Fruit fly (Drosophila melanogaster) whole organism, wandering third instar larva: ENCODE results near the gene CG9727.

Experiments used
- Abd-B ChIP-seq: fragments of >200 bp; optimal IDR thresholded peaks from 2 replicates; lab custom pipeline; 2017; ENCODE audit warnings: missing biosample characterization, missing genetic modification characterization
- CG32264 ChIP-seq: fragments of 200-800 bp; sonication (Bioruptor generic); optimal IDR thresholded peaks from 2 replicates; lab custom pipeline; 2016; ENCODE audit warnings: missing biosample characterization, missing genetic modification characterization
- CG9705 ChIP-seq: fragments of 200-800 bp; sonication (Bioruptor generic); optimal IDR thresholded peaks from 2 replicates; lab custom pipeline; 2018; ENCODE audit warnings: missing biosample characterization, mild to moderate bottlenecking, missing genetic modification characterization
- CrebA ChIP-seq: fragments of 200-800 bp; sonication (Bioruptor generic); optimal IDR thresholded peaks from 2 replicates; lab custom pipeline; 2016; ENCODE audit warnings: missing biosample characterization, mild to moderate bottlenecking, missing genetic modification characterization, borderline replicate concordance
- Dfd ChIP-seq: fragments of >200 bp; optimal IDR thresholded peaks from 2 replicates; lab custom pipeline; 2017; ENCODE audit warnings: missing biosample characterization, missing genetic modification characterization
- Dif ChIP-seq: fragments of 200-275, 200-300 bp; sonication (Bioruptor generic); optimal IDR thresholded peaks from 2 replicates; lab custom pipeline; 2018; ENCODE audit warnings: missing biosample characterization, missing genetic modification characterization; ENCODE audit not compliant: partially characterized antibody
- GATAd ChIP-seq: sonication (Bioruptor generic); optimal IDR thresholded peaks from 2 replicates; lab custom pipeline; 2016; ENCODE audit warnings: missing biosample characterization, missing genetic modification characterization
- HLH106 ChIP-seq: fragments of 200-800 bp; optimal IDR thresholded peaks from 3 replicates; lab custom pipeline; 2019; ENCODE audit warnings: missing biosample characterization, mild to moderate bottlenecking, missing genetic modification characterization, moderate library complexity
- Hnf4 ChIP-seq: fragments of 200-800 bp; sonication (Bioruptor generic); optimal IDR thresholded peaks from 2 replicates; lab custom pipeline; 2016; ENCODE audit warnings: missing biosample characterization, mild to moderate bottlenecking, missing genetic modification characterization
- Hr78 ChIP-seq: fragments of >200 bp; optimal IDR thresholded peaks from 2 replicates; lab custom pipeline; 2017; ENCODE audit warnings: missing biosample characterization, missing genetic modification characterization
- Hr83 ChIP-seq: fragments of 200-300 bp; sonication (Bioruptor generic); optimal IDR thresholded peaks from 2 replicates; lab custom pipeline; 2016; ENCODE audit warnings: missing biosample characterization, mild to moderate bottlenecking, missing genetic modification characterization, moderate library complexity; ENCODE audit not compliant: poor library complexity, severe bottlenecking
- Jra ChIP-seq: sonication (Bioruptor generic); optimal IDR thresholded peaks from 2 replicates; lab custom pipeline; 2016; ENCODE audit warnings: missing biosample characterization, missing genetic modification characterization
- Mio ChIP-seq: sonication (Bioruptor generic); optimal IDR thresholded peaks from 2 replicates; lab custom pipeline; 2016; ENCODE audit warnings: missing biosample characterization, missing genetic modification characterization
- Myc ChIP-seq: fragments of >200 bp; optimal IDR thresholded peaks from 2 replicates; lab custom pipeline; 2017
- N ChIP-seq: fragments of >200 bp; optimal IDR thresholded peaks from 2 replicates; lab custom pipeline; 2018; ENCODE audit warnings: missing biosample characterization, missing external identifiers, missing genetic modification characterization
- OdsH ChIP-seq: fragments of 200-800 bp; sonication (Bioruptor generic); optimal IDR thresholded peaks from 2 replicates; lab custom pipeline; 2016; ENCODE audit warnings: missing biosample characterization, mild to moderate bottlenecking, missing genetic modification characterization
- Rel ChIP-seq, 2 experiments: fragments of 200-800 bp; sonication (Bioruptor generic) in 1 of 2; optimal IDR thresholded peaks; 2 replicates in 1 of 2; 3 replicates in 1 of 2; lab custom pipeline; 2016 to 2019; ENCODE audit warnings: mild to moderate bottlenecking in 2 of 2, missing biosample characterization in 2 of 2, missing genetic modification characterization in 2 of 2, moderate library complexity in 1 of 2
- Sp1 ChIP-seq: fragments of 200-800 bp; sonication (Bioruptor generic); optimal IDR thresholded peaks from 3 replicates; lab custom pipeline; 2019; ENCODE audit warnings: missing biosample characterization, mild to moderate bottlenecking, missing genetic modification characterization, moderate library complexity
- Vsx2 ChIP-seq: fragments of 200-300, 225-300 bp; sonication (Bioruptor generic); optimal IDR thresholded peaks from 2 replicates; lab custom pipeline; 2018; ENCODE audit warnings: missing biosample characterization, missing genetic modification characterization; ENCODE audit not compliant: partially characterized antibody
- br ChIP-seq: fragments of 200-800 bp; sonication (Bioruptor generic); optimal IDR thresholded peaks from 2 replicates; lab custom pipeline; 2016; ENCODE audit warnings: missing biosample characterization, missing genetic modification characterization
- brk ChIP-seq: fragments of 200-800 bp; sonication (Bioruptor generic); optimal IDR thresholded peaks from 2 replicates; lab custom pipeline; 2016; ENCODE audit warnings: missing biosample characterization, mild to moderate bottlenecking, missing genetic modification characterization
- dl ChIP-seq, 2 experiments: fragments of 175-275, 200-275 bp in 1 of 2; fragments of 200-275 bp in 1 of 2; sonication (Bioruptor generic); optimal IDR thresholded peaks; lab custom pipeline; 2018; ENCODE audit warnings: mild to moderate bottlenecking in 2 of 2, missing biosample characterization in 2 of 2, missing genetic modification characterization in 2 of 2, moderate library complexity in 2 of 2; ENCODE audit not compliant: partially characterized antibody in 2 of 2, insufficient read depth in 1 of 2
- dmrt93B ChIP-seq: fragments of 200-800 bp; sonication (Bioruptor generic); optimal IDR thresholded peaks from 2 replicates; lab custom pipeline; 2018; ENCODE audit warnings: missing biosample characterization, mild to moderate bottlenecking, missing genetic modification characterization
- dsf ChIP-seq: sonication (Bioruptor generic); optimal IDR thresholded peaks from 2 replicates; lab custom pipeline; 2016; ENCODE audit warnings: missing biosample characterization, missing genetic modification characterization, borderline replicate concordance
- ey ChIP-seq: fragments of 200-800 bp; sonication (Bioruptor generic); optimal IDR thresholded peaks from 2 replicates; lab custom pipeline; 2016; ENCODE audit warnings: missing biosample characterization, missing genetic modification characterization
- foxo ChIP-seq, 2 experiments: fragments of 200-800 bp; sonication (Bioruptor generic); optimal IDR thresholded peaks; 2 replicates in 1 of 2; 3 replicates in 1 of 2; lab custom pipeline; 2016 to 2017; ENCODE audit warnings: missing biosample characterization in 2 of 2, missing genetic modification characterization in 2 of 2
- fru ChIP-seq: fragments of 200-800 bp; sonication (Bioruptor generic); optimal IDR thresholded peaks from 3 replicates; lab custom pipeline; 2016; ENCODE audit warnings: missing biosample characterization, mild to moderate bottlenecking, missing genetic modification characterization
- h ChIP-seq: fragments of 200-800 bp; sonication (Bioruptor generic); optimal IDR thresholded peaks from 3 replicates; lab custom pipeline; 2016; ENCODE audit warnings: missing biosample characterization, mild to moderate bottlenecking, missing genetic modification characterization
- jim ChIP-seq: fragments of 175-275, 200-325 bp; sonication (Bioruptor generic); optimal IDR thresholded peaks from 2 replicates; lab custom pipeline; 2016; ENCODE audit warnings: missing biosample characterization, mild to moderate bottlenecking, missing genetic modification characterization
- lola ChIP-seq: fragments of >200 bp; optimal IDR thresholded peaks from 2 replicates; lab custom pipeline; 2017; ENCODE audit warnings: missing biosample characterization, missing genetic modification characterization
- pan ChIP-seq: fragments of >200 bp; optimal IDR thresholded peaks from 2 replicates; lab custom pipeline; 2017
- psq ChIP-seq: fragments of 200-800 bp; sonication (Bioruptor generic); optimal IDR thresholded peaks from 3 replicates; lab custom pipeline; 2017; ENCODE audit warnings: missing biosample characterization, mild to moderate bottlenecking, missing genetic modification characterization, moderate library complexity
- rgr ChIP-seq: fragments of 200-800 bp; sonication (Bioruptor generic); optimal IDR thresholded peaks from 3 replicates; lab custom pipeline; 2016; ENCODE audit warnings: missing biosample characterization, mild to moderate bottlenecking, missing genetic modification characterization
- sage ChIP-seq: fragments of 200-800 bp; sonication (Bioruptor generic); optimal IDR thresholded peaks from 2 replicates; lab custom pipeline; 2016; ENCODE audit warnings: missing biosample characterization, mild to moderate bottlenecking, missing genetic modification characterization
- sv ChIP-seq: fragments of 200-800 bp; sonication (Bioruptor generic); optimal IDR thresholded peaks from 3 replicates; lab custom pipeline; 2016; ENCODE audit warnings: missing biosample characterization, missing genetic modification characterization
- tai ChIP-seq: sonication (Bioruptor generic); optimal IDR thresholded peaks from 2 replicates; lab custom pipeline; 2016; ENCODE audit warnings: missing biosample characterization, missing genetic modification characterization
- usp ChIP-seq: fragments of >200 bp; optimal IDR thresholded peaks from 2 replicates; lab custom pipeline; 2017; ENCODE audit warnings: missing biosample characterization, missing genetic modification characterization
- woc ChIP-seq: sonication (Bioruptor generic); optimal IDR thresholded peaks from 2 replicates; lab custom pipeline; 2016; ENCODE audit warnings: missing biosample characterization, mild to moderate bottlenecking, missing genetic modification characterization

CG9727 gene

DNA sequence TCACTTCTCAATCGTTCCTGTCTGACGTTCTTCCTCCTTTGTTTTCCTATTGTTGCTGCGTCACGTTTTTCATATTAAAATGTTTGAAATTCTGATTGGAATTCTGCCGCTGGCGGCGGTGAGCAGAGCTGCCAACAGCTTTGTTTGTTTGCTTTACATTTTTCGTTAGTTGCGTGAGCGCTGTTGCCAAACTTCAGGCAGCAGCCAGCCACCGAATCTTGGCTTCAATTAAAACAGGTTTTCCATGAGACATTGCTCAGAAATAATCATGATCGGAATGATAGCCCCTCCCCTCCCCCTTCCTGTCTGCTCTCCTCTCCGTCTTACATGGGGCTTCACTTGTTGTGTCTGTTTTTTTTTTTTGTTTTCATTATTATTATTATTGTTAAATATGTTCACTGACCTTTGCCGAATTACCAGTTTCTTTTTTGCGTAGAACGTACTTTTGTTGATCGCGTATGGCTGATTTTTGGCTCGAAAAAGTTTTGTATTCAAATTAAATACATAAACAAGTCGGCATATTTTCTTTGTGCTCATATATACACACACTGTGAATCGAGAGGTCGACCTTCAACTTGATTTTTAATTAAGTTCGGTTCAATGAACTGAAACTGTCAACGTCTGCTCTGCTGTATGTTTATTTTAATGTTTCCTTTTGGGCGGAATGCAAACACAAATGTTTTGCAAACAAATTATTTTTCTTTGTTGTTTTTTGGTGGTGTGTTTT lies 30.1 kb downstream of the CG9727 start:
- TF ChIP-seq tai (GFP tag; lab: Kevin White, UChicago) (no peak), GATAd (GFP tag; lab: Kevin White, UChicago) (no peak), Hr83 (peak; percentile 66), Mio (GFP tag; lab: Kevin White, UChicago) (no peak), psq (peak; percentile 76), sv (no peak), Vsx2 (no peak), usp (GFP tag; lab: Kevin White, UChicago) (no peak), Hnf4 (GFP tag; lab: Kevin White, UChicago) (no peak), Myc (no peak), fru (no peak), Jra (no peak), Dfd (GFP tag; lab: Kevin White, UChicago) (no peak), rgr (GFP tag; lab: Kevin White, UChicago) (peak; percentile 5), dl (GFP tag; optimal IDR thresholded peaks at IDR 0.05; lab: Kevin White, UChicago; ENCODE audit: insufficient read depth in 1 of 2, partially characterized antibody in 2 of 2) (no peak), br (GFP tag; lab: Kevin White, UChicago) (peak; percentile 27), lola (GFP tag; lab: Kevin White, UChicago) (no peak), CrebA (peak; percentile 57), Sp1 (GFP tag; lab: Kevin White, UChicago) (no peak), sage (GFP tag; lab: Kevin White, UChicago) (peak; percentile 32), h (peak; percentile 38), dmrt93B (GFP tag; lab: Kevin White, UChicago) (no peak), jim (GFP tag; lab: Kevin White, UChicago) (peak; percentile 36), Abd-B (GFP tag; lab: Kevin White, UChicago) (no peak), Dif (GFP tag; lab: Kevin White, UChicago) (peak; percentile 61), dsf (GFP tag; lab: Kevin White, UChicago) (no peak), woc (no peak), Hr78 (GFP tag; lab: Kevin White, UChicago) (no peak), brk (GFP tag; lab: Kevin White, UChicago) (no peak), Rel (GFP tag; optimal IDR thresholded peaks at IDR 0.05; lab: Kevin White, UChicago) (peak; percentile 18), Rel (tag; optimal IDR thresholded peaks at IDR 0.05; lab: Kevin White, UChicago) (peak; percentile 57), ey (GFP tag; lab: Kevin White, UChicago) (no peak), CG32264 (GFP tag; lab: Kevin White, UChicago) (peak; percentile 1), N (GFP tag; lab: Kevin White, UChicago) (no peak), CG9705 (GFP tag; lab: Kevin White, UChicago) (no peak), OdsH (no peak), pan (lab: Kevin White, UChicago) (no peak), HLH106 (tag; lab: Kevin White, UChicago) (no peak), foxo (GFP tag; optimal IDR thresholded peaks at IDR 0.05; lab: Kevin White, UChicago) (no peak)

DNA sequence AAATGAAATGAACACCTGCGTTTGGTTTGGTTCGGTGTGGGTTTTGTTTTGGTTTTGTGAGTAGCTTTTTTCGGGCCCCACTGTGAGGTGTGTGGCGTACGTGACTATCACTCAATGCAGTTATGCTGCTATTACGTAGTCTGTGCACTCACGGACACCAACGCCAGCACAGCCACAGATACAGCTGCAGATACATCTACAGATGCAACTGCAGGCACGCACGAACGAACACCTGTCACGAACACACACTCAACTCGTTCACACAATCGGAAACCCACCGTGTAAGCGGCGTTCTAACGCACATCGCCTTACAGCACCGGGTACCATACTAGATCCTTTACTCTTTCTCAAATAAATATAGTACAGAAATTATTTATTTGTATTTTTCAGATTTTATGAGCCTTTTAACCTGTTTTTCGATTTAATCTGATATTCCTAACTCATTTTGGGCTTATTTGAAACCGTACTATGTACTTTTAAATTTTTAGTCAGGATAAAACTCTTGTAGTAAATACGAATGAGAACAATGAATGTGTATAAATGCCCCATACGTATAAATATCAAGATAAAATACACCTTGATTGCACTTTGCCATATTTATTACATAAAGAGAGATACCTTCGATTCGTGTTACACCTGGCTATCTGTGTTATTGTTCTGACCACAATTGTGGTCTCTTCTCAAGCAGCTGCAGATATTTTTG lies 30.9 kb downstream of the CG9727 start:
- TF ChIP-seq foxo (GFP tag; optimal IDR thresholded peaks at IDR 0.05; lab: Kevin White, UChicago) (peak in 1 of 2 experiments; percentile 57), h (peak; percentile 44), CG32264 (GFP tag; lab: Kevin White, UChicago) (no peak), Hr78 (GFP tag; lab: Kevin White, UChicago) (no peak), Myc (no peak), Hr83 (no peak), Mio (GFP tag; lab: Kevin White, UChicago) (no peak), brk (GFP tag; lab: Kevin White, UChicago) (no peak), sv (no peak), tai (GFP tag; lab: Kevin White, UChicago) (peak; percentile 29), CG9705 (GFP tag; lab: Kevin White, UChicago) (no peak), jim (GFP tag; lab: Kevin White, UChicago) (no peak), dmrt93B (GFP tag; lab: Kevin White, UChicago) (peak; percentile 4), woc (peak; percentile 58), usp (GFP tag; lab: Kevin White, UChicago) (no peak), lola (GFP tag; lab: Kevin White, UChicago) (no peak), br (GFP tag; lab: Kevin White, UChicago) (no peak), Dfd (GFP tag; lab: Kevin White, UChicago) (no peak), pan (lab: Kevin White, UChicago) (no peak), dl (GFP tag; optimal IDR thresholded peaks at IDR 0.05; lab: Kevin White, UChicago; ENCODE audit: insufficient read depth in 1 of 2, partially characterized antibody in 2 of 2) (no peak), Dif (GFP tag; lab: Kevin White, UChicago) (no peak), Sp1 (GFP tag; lab: Kevin White, UChicago) (peak; percentile 57), fru (peak; percentile 69), Abd-B (GFP tag; lab: Kevin White, UChicago) (no peak), Rel (GFP tag; optimal IDR thresholded peaks at IDR 0.05; lab: Kevin White, UChicago) (no peak), Rel (tag; optimal IDR thresholded peaks at IDR 0.05; lab: Kevin White, UChicago) (no peak), OdsH (peak; percentile 60), Vsx2 (no peak), CrebA (no peak), sage (GFP tag; lab: Kevin White, UChicago) (no peak), Jra (no peak), Hnf4 (GFP tag; lab: Kevin White, UChicago) (peak; percentile 9), ey (GFP tag; lab: Kevin White, UChicago) (peak; percentile 56), psq (no peak), N (GFP tag; lab: Kevin White, UChicago) (no peak), rgr (GFP tag; lab: Kevin White, UChicago) (peak; percentile 51), dsf (GFP tag; lab: Kevin White, UChicago) (no peak), GATAd (GFP tag; lab: Kevin White, UChicago) (no peak), HLH106 (tag; lab: Kevin White, UChicago) (peak; percentile 22)
